Fruit fly (Drosophila melanogaster): Measurements from ENCODE around the gene mrt.

DNA sequence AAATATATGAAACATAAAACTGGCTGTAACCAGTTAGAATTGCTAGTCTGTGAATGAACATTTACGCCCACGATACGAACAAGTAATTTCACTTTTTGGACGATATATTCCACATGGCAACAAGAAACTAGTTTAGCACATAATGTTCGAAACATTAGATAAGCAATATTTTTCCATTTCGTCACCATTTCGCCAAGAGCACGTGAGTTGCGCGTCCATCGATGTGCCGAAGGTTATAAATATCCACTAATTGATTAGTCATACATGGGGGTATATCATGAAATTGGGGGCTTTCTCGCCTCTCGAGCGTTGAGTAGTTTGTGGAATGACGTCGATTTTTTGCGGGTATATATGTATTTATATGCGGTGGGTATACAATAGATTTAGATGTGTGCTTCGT lies 11.7 kb upstream of the mrt start:
- TF ChIP-seq cic (GFP tag; optimal IDR thresholded peaks at IDR 0.05) (no peak), cnc (optimal IDR thresholded peaks at IDR 0.05) (no peak), CG33017 (tag; optimal IDR thresholded peaks at IDR 0.05) (no peak), Clk (GFP tag; optimal IDR thresholded peaks at IDR 0.05) (no peak), Mnt (GFP tag; optimal IDR thresholded peaks at IDR 0.05) (no peak), CG11617 (GFP tag; optimal IDR thresholded peaks at IDR 0.05) (no peak), CG14711 (tag; optimal IDR thresholded peaks at IDR 0.05) (no peak), CG12768 (GFP tag; optimal IDR thresholded peaks at IDR 0.05) (no peak), ovo (GFP tag; optimal IDR thresholded peaks at IDR 0.05) (no peak), tj (GFP tag; optimal IDR thresholded peaks at IDR 0.05) (no peak)

All from whole organism, adult.